Worm (Caenorhabditis elegans): ENCODE data around the gene C29H12.6.

C29H12.6 gene

ce11 chrII:6077604-6078003 lies 40.5 kb downstream of the C29H12.6 start, which contains the start of gene H12I13.6:
Gene H12I13.6, plus strand, starts transcription at chrII:6077904.
- TF ChIP-seq unc-62 (GFP tag; optimal IDR thresholded peaks at IDR 0.05 in 1 of 2) (peak in 1 of 2 experiments; percentile 20), unc-62 (tag; optimal IDR thresholded peaks at IDR 0.05) (no peak), hmg-1.1 (GFP tag; IDR thresholded peaks at IDR 0.05) (no peak), egl-43 (GFP tag; IDR thresholded peaks at IDR 0.05) (no peak), nhr-76 (tag; optimal IDR thresholded peaks at IDR 0.05) (no peak)

- TF ChIP-seq R02D3.7 (tag; optimal IDR thresholded peaks at IDR 0.05) (no peak), ceh-28 (tag; optimal IDR thresholded peaks at IDR 0.05) (no peak), nhr-42 (GFP tag; IDR thresholded peaks at IDR 0.05) (no peak), ceh-62 (tag; optimal IDR thresholded peaks at IDR 0.05) (no peak), Y5F2A.4 (GFP tag; optimal IDR thresholded peaks at IDR 0.05) (no peak), hlh-11 (tag; optimal IDR thresholded peaks at IDR 0.05) (no peak), ZK337.2 (GFP tag; IDR thresholded peaks at IDR 0.05) (no peak), rbr-2 (tag; optimal IDR thresholded peaks at IDR 0.05) (no peak), F10B5.3 (tag; optimal IDR thresholded peaks at IDR 0.05) (no peak), F49E8.2 (tag; optimal IDR thresholded peaks at IDR 0.05; ENCODE audit: borderline replicate concordance) (no peak), pqm-1 (tag; optimal IDR thresholded peaks at IDR 0.05) (no peak), Y75B8A.6 (GFP tag; IDR thresholded peaks at IDR 0.05) (no peak), daf-8 (GFP tag; IDR thresholded peaks at IDR 0.05) (no peak), attf-4 (tag; optimal IDR thresholded peaks at IDR 0.05) (no peak), mdt-29 (GFP tag; IDR thresholded peaks at IDR 0.05) (no peak), T20F7.1 (GFP tag; optimal IDR thresholded peaks at IDR 0.05) (no peak), daf-12 (tag; optimal IDR thresholded peaks at IDR 0.05) (no peak)
Observed at ce11 chrII:6067066-6067465, 51.0 kb downstream of the C29H12.6 start, which contains the start of gene H12I13.1. Gene H12I13.1, minus strand, starts transcription at chrII:6067166.

Measured in whole organism, L4 larva.